Fruit fly (Drosophila melanogaster) whole organism, embryonic: Measurements from ENCODE around the gene CG33795.

ENCODE experiments used
- Aef1 ChIP-seq: fragments of 200-800 bp; sonication (Bioruptor generic); IDR thresholded peaks from 3 replicates; pipeline ENCODE4 v1.3.6; 2022; ENCODE audit warnings: missing biosample characterization, missing genetic modification characterization
- CG7556 ChIP-seq: fragments of 200-800 bp; sonication (Bioruptor generic); optimal IDR thresholded peaks from 2 replicates; lab custom pipeline; 2017; ENCODE audit warnings: missing biosample characterization, mild to moderate bottlenecking, missing genetic modification characterization
- CG7745 ChIP-seq: fragments of 200-800 bp; sonication (Bioruptor generic); optimal IDR thresholded peaks from 2 replicates; lab custom pipeline; 2018; ENCODE audit warnings: missing biosample characterization, mild to moderate bottlenecking, missing genetic modification characterization, moderate library complexity
- Max ChIP-seq: fragments of 200-800 bp; sonication (Bioruptor generic); optimal IDR thresholded peaks from 2 replicates; lab custom pipeline; 2016; ENCODE audit warnings: missing biosample characterization, mild to moderate bottlenecking, missing genetic modification characterization
- caup ChIP-seq: fragments of 200-800 bp; sonication (Bioruptor generic); optimal IDR thresholded peaks from 3 replicates; lab custom pipeline; 2017; ENCODE audit warnings: missing biosample characterization, mild to moderate bottlenecking, missing genetic modification characterization, moderate library complexity; ENCODE audit not compliant: severe bottlenecking
- sens-2 ChIP-seq: fragments of 200-800 bp; sonication (Bioruptor generic); IDR thresholded peaks from 2 replicates; pipeline ENCODE4 v1.3.6; 2022; ENCODE audit warnings: missing biosample characterization, missing genetic modification characterization
- tin ChIP-seq: fragments of 200-800 bp; sonication (Bioruptor generic); optimal IDR thresholded peaks from 3 replicates; lab custom pipeline; 2016; ENCODE audit warnings: missing biosample characterization, missing genetic modification characterization

DNA sequence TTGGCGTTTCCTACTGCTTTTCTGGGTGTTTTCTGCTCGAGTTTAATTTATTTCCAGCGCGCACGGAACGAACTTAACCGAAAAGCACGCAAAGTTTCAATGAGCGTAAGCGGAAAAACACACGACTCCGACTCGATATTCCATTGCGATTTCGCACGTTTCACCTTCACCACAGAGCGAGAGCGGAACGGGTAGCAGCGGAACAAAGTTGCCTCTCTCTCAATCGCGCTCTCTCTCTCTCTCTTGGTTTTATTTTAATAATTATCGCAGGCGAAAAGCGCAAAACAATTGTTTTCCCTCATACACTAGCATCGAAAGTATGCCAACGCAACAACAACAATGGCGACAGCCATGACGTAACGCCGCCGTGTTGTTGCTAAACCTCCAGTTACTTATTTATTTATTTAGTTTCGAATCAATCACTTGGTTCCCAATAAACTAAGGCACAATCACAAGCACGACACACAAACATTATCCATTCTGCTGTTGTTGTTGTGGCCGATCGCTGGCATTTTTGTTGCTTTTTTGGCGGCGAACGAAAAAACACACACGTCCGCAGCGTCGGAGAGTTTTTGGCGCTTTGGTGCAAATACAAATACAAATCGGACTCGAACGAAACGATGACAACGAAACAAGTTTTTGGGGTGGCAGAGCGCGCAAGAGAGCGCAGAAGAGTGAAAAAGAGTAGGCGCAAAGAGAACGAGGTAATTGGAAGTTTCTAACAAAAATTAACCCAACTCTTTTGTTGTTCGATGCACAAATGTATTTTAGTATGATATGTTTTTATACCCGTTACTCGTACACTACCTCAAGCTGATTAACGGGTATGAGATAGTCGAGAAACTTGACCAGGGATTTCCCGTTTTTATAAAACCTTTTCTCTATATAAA lies 6.8 kb downstream of the CG33795 start, which contains the start of gene CG5151:
- TF ChIP-seq sens-2 (GFP tag; lab: Robert Waterston, UW) = no peak
- TF ChIP-seq caup (GFP tag; lab: Kevin White, UChicago) = peak; percentile 36
- TF ChIP-seq CG7556 (GFP tag; lab: Kevin White, UChicago) = peak; percentile 6
- TF ChIP-seq CG7745 (tag; lab: Kevin White, UChicago) = no peak
- no peak for TF ChIP-seq Max (GFP tag; lab: Kevin White, UChicago)
- TF ChIP-seq Aef1 = peak; percentile 67
- TF ChIP-seq tin (GFP tag; lab: Kevin White, UChicago) = no peak
